Fruit fly (Drosophila melanogaster): ENCODE measurements around the gene Idgf1.

The Idgf1 gene

dm6 chr2L:16495193-16495780, 50.2 kb downstream of the Idgf1 start (continued):
- no peak for TF ChIP-seq Neu2 (GFP tag; optimal IDR thresholded peaks at IDR 0.05; ENCODE audit: borderline replicate concordance)
- no peak for TF ChIP-seq CG2678 (tag; optimal IDR thresholded peaks at IDR 0.05)
- TF ChIP-seq bcd (GFP tag; optimal IDR thresholded peaks at IDR 0.05), result no peak
- peak; percentile 95 for TF ChIP-seq CG12391 (tag; optimal IDR thresholded peaks at IDR 0.05)
- no peak for TF ChIP-seq CG12071 (GFP tag; optimal IDR thresholded peaks at IDR 0.05)
- TF ChIP-seq zen (tag; optimal IDR thresholded peaks at IDR 0.05), result no peak
- TF ChIP-seq CG10959 (GFP tag; IDR thresholded peaks at IDR 0.05), result no peak
- peak in 1 of 2 experiments; percentile 32 for TF ChIP-seq insv (GFP tag; optimal IDR thresholded peaks at IDR 0.05)
- no peak for TF ChIP-seq pb (GFP tag; optimal IDR thresholded peaks at IDR 0.05)
- peak; percentile 74 for TF ChIP-seq Vsx1 (GFP tag; optimal IDR thresholded peaks at IDR 0.05)
- no peak for TF ChIP-seq Dref (GFP tag; IDR thresholded peaks at IDR 0.05)
- peak; percentile 84 for TF ChIP-seq en (GFP tag; optimal IDR thresholded peaks at IDR 0.05)
- peak; percentile 81 for TF ChIP-seq slbo (GFP tag; IDR thresholded peaks at IDR 0.05)
- TF ChIP-seq seq (GFP tag; IDR thresholded peaks at IDR 0.05), result 0 out of 2 replicates have a peak, but pooled peaks have one; percentile 46
- TF ChIP-seq CG3838 (GFP tag; optimal IDR thresholded peaks at IDR 0.05), result peak; percentile 74
- TF ChIP-seq HLH3B (GFP tag; IDR thresholded peaks at IDR 0.05), result no peak
- peak; percentile 95 for TF ChIP-seq unpg (GFP tag; optimal IDR thresholded peaks at IDR 0.05)
- no peak for TF ChIP-seq CG6175 (GFP tag; IDR thresholded peaks at IDR 0.05)
- TF ChIP-seq stc (GFP tag; IDR thresholded peaks at IDR 0.05), result no peak
- peak; percentile 40 for TF ChIP-seq mam (GFP tag; optimal IDR thresholded peaks at IDR 0.05)
- TF ChIP-seq BEAF-32 (GFP tag; optimal IDR thresholded peaks at IDR 0.05), result no peak
- TF ChIP-seq bab2 (GFP tag; optimal IDR thresholded peaks at IDR 0.05), result peak; percentile 78
- TF ChIP-seq CG10979 (tag; optimal IDR thresholded peaks at IDR 0.05), result no peak
- no peak for TF ChIP-seq Sry-δ (GFP tag; optimal IDR thresholded peaks at IDR 0.05)
- no peak for TF ChIP-seq bigmax (GFP tag; optimal IDR thresholded peaks at IDR 0.05)
- no peak for TF ChIP-seq CG5180 (GFP tag; optimal IDR thresholded peaks at IDR 0.05)
- peak; percentile 83 for TF ChIP-seq CG10209 (GFP tag; optimal IDR thresholded peaks at IDR 0.05)
- TF ChIP-seq danr (GFP tag; IDR thresholded peaks at IDR 0.05), result no peak
- TF ChIP-seq scrt (GFP tag; optimal IDR thresholded peaks at IDR 0.05), result no peak
- no peak for TF ChIP-seq CG11560 (tag; IDR thresholded peaks at IDR 0.05)
- TF ChIP-seq crc (GFP tag; optimal IDR thresholded peaks at IDR 0.05), result peak; percentile 74
- TF ChIP-seq CHES-1-like (GFP tag; optimal IDR thresholded peaks at IDR 0.05), result peak; percentile 65
